Worm (Caenorhabditis elegans): ENCODE measurements around the gene crh-1.

- TF ChIP-seq snpc-4 (tag; optimal IDR thresholded peaks at IDR 0.05) (no peak), nhr-47 (tag; optimal IDR thresholded peaks at IDR 0.05) (no peak), nhr-90 (tag; optimal IDR thresholded peaks at IDR 0.05; ENCODE audit: poor library complexity) (no peak)
These were observed 1.2 kb upstream of the crh-1 start for ce11 chrIII:11656389-11656788.

Measured in whole organism, L1 larva.